Worm (Caenorhabditis elegans) whole organism, midembryonic: Measurements from ENCODE around the gene W02H3.1.
A peak's percentile ranks its signal among the peaks of the same experiment; 100 is the strongest.

Source experiments
- T22C8.4 ChIP-seq: fragments of 200-800 bp; sonication (Bioruptor generic); IDR thresholded peaks from 2 replicates; pipeline ENCODE4 v1.3.6; 2022; ENCODE audit warnings: missing genetic modification characterization, missing compliant biosample characterization
- cog-1 ChIP-seq: sonication (generic microtip); optimal IDR thresholded peaks from 2 replicates; lab custom pipeline; 2016; ENCODE audit warnings: missing genetic modification characterization, missing compliant biosample characterization
- flt-1 ChIP-seq: fragments of 200-800 bp; sonication (Bioruptor generic); IDR thresholded peaks from 2 replicates; pipeline ENCODE4 v1.3.6; 2022; ENCODE audit warnings: missing genetic modification characterization, missing compliant biosample characterization
- klf-2 ChIP-seq: fragments of 200-800 bp; sonication (Bioruptor generic); conservative IDR thresholded peaks from 2 replicates; pipeline ENCODE4 v1.3.6; 2022; ENCODE audit warnings: missing genetic modification reagents, missing genetic modification characterization, missing compliant biosample characterization
- med-1 ChIP-seq: sonication (generic microtip); optimal IDR thresholded peaks from 2 replicates; lab custom pipeline; 2017; ENCODE audit warnings: missing genetic modification characterization, mild to moderate bottlenecking, missing compliant biosample characterization, antibody characterized with exemption, missing genetic modification reagents; ENCODE audit not compliant: insufficient read depth
- ref-1 ChIP-seq: fragments of 200-800 bp; sonication (Bioruptor generic); conservative IDR thresholded peaks from 2 replicates; pipeline ENCODE4 v1.3.6; 2022; ENCODE audit warnings: missing genetic modification reagents, missing genetic modification characterization, missing compliant biosample characterization
- tab-1 ChIP-seq: fragments of 200-800 bp; sonication (Bioruptor generic); IDR thresholded peaks from 2 replicates; pipeline ENCODE4 v1.3.6; 2022; ENCODE audit warnings: missing genetic modification characterization, missing compliant biosample characterization
- ztf-23 ChIP-seq: fragments of 200-800 bp; sonication (Bioruptor generic); IDR thresholded peaks from 2 replicates; pipeline ENCODE4 v1.3.6; 2022; ENCODE audit warnings: missing genetic modification reagents, missing genetic modification characterization, missing compliant biosample characterization
- ztf-29 ChIP-seq: fragments of 200-800 bp; sonication (Bioruptor generic); IDR thresholded peaks from 2 replicates; pipeline ENCODE4 v1.3.6; 2022; ENCODE audit warnings: missing genetic modification reagents, missing genetic modification characterization, missing compliant biosample characterization

W02H3.1 gene

ce11 chrX:11072701-11073100, 32.6 kb downstream of the W02H3.1 start:
- TF ChIP-seq tab-1 (GFP tag; lab: Robert Waterston, UW) (no peak), T22C8.4 (GFP tag; lab: Robert Waterston, UW) (no peak), klf-2 (GFP tag; lab: Robert Waterston, UW) (no peak), ztf-23 (0 out of 2 replicates have a peak, but pooled peaks have one; percentile 51), flt-1 (no peak; the same call in 1 of the 2 replicates), ref-1 (GFP tag; lab: Robert Waterston, UW) (no peak), med-1 (GFP tag; lab: Kevin White, UChicago) (no peak), cog-1 (tag; lab: Kevin White, UChicago) (no peak)

ce11 chrX:11068334-11068733, 36.9 kb downstream of the W02H3.1 start, which contains the start of gene apt-9:
TSS of gene apt-9 (plus strand) at chrX:11068527.
- TF ChIP-seq T22C8.4 (GFP tag; lab: Robert Waterston, UW) = no peak
- no peak for TF ChIP-seq klf-2 (GFP tag; lab: Robert Waterston, UW)
- TF ChIP-seq ref-1 (GFP tag; lab: Robert Waterston, UW) = no peak
- TF ChIP-seq cog-1 (tag; lab: Kevin White, UChicago) = no peak

- no peak for TF ChIP-seq ref-1 (GFP tag; lab: Robert Waterston, UW)
- no peak for TF ChIP-seq med-1 (GFP tag; lab: Kevin White, UChicago)
- no peak for TF ChIP-seq flt-1
- TF ChIP-seq T22C8.4 (GFP tag; lab: Robert Waterston, UW) = no peak
- no peak for TF ChIP-seq cog-1 (tag; lab: Kevin White, UChicago)
- TF ChIP-seq tab-1 (GFP tag; lab: Robert Waterston, UW) = no peak
- no peak for TF ChIP-seq ztf-29
- no peak for TF ChIP-seq ztf-23
- no peak for TF ChIP-seq klf-2 (GFP tag; lab: Robert Waterston, UW)
Observed at ce11 chrX:11067256-11067655, 38.0 kb downstream of the W02H3.1 start.

- TF ChIP-seq ztf-29 (no peak), cog-1 (tag; lab: Kevin White, UChicago) (no peak), ref-1 (GFP tag; lab: Robert Waterston, UW) (no peak), med-1 (GFP tag; lab: Kevin White, UChicago) (no peak), ztf-23 (no peak), flt-1 (no peak), tab-1 (GFP tag; lab: Robert Waterston, UW) (no peak), klf-2 (GFP tag; lab: Robert Waterston, UW) (no peak)
Observed at ce11 chrX:11064799-11065198, 40.5 kb downstream of the W02H3.1 start, which contains the start of gene lpr-4. TSS of gene lpr-4 (plus strand) at chrX:11065126.

- no peak for TF ChIP-seq ztf-29
- TF ChIP-seq cog-1 (tag; lab: Kevin White, UChicago) = no peak
- TF ChIP-seq tab-1 (GFP tag; lab: Robert Waterston, UW) = no peak
- no peak for TF ChIP-seq klf-2 (GFP tag; lab: Robert Waterston, UW)
- TF ChIP-seq med-1 (GFP tag; lab: Kevin White, UChicago) = no peak
- TF ChIP-seq ref-1 (GFP tag; lab: Robert Waterston, UW) = no peak
- TF ChIP-seq ztf-23 = no peak
- no peak for TF ChIP-seq flt-1
- TF ChIP-seq T22C8.4 (GFP tag; lab: Robert Waterston, UW) = no peak
Observed at ce11 chrX:11061904-11062303, 43.4 kb downstream of the W02H3.1 start, which contains the start of gene lpr-5. TSS of gene lpr-5 (plus strand) at chrX:11062123.

- TF ChIP-seq ref-1 (GFP tag; lab: Robert Waterston, UW) = no peak
- no peak for TF ChIP-seq cog-1 (tag; lab: Kevin White, UChicago)
Observed at ce11 chrX:11060940-11061339, 44.3 kb downstream of the W02H3.1 start.

- TF ChIP-seq ztf-29 (no peak), T22C8.4 (GFP tag; lab: Robert Waterston, UW) (no peak), klf-2 (GFP tag; lab: Robert Waterston, UW) (no peak), cog-1 (tag; lab: Kevin White, UChicago) (no peak), flt-1 (no peak)
Observed at ce11 chrX:11059744-11060143, 45.5 kb downstream of the W02H3.1 start, which contains the start of gene lpr-6. TSS of gene lpr-6 (plus strand) at chrX:11059994.

- no peak for TF ChIP-seq T22C8.4 (GFP tag; lab: Robert Waterston, UW)
Observed at ce11 chrX:11057028-11057427, 48.2 kb downstream of the W02H3.1 start, which contains the start of gene lpr-3. TSS of gene lpr-3 (plus strand) at chrX:11057401.

- TF ChIP-seq cog-1 (tag; lab: Kevin White, UChicago) = no peak
Observed at ce11 chrX:11053615-11054014, 51.6 kb downstream of the W02H3.1 start, which contains the start of gene C09F12.2. TSS of gene C09F12.2 (plus strand) at chrX:11053915.
